Worm (Caenorhabditis elegans): ENCODE data around the gene oac-3.

Gene oac-3

DNA sequence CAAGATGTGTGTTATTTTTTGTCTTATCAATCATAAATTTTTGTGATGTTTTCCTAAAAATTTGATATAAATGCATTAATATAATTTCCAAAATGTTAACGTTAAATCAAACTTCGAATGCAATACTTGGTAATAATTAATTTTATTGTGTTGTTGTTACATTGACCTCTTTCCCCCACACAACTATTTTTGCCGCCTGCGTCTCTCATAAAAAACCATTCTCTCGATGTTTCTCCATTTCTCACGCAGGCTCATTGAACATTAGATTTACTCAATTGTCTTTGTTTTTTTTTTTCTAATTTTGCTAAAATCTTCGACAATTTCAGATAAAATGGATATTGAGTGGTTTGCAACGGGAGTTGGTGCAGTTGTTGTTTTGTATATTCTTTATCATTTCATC lies 6.9 kb downstream of the oac-3 start, which contains the start of gene stdh-1:
Gene stdh-1 (plus strand): TSS at position 327 of the 400 bp plus-strand sequence.
- TF ChIP-seq nhr-80 (tag; optimal IDR thresholded peaks at IDR 0.05) = peak; percentile 6
- no peak for TF ChIP-seq cebp-2 (GFP tag; IDR thresholded peaks at IDR 0.05)
- TF ChIP-seq hmg-1.2 (GFP tag; IDR thresholded peaks at IDR 0.05) = peak; percentile 62; the same call in 1 of the 2 replicates

DNA sequence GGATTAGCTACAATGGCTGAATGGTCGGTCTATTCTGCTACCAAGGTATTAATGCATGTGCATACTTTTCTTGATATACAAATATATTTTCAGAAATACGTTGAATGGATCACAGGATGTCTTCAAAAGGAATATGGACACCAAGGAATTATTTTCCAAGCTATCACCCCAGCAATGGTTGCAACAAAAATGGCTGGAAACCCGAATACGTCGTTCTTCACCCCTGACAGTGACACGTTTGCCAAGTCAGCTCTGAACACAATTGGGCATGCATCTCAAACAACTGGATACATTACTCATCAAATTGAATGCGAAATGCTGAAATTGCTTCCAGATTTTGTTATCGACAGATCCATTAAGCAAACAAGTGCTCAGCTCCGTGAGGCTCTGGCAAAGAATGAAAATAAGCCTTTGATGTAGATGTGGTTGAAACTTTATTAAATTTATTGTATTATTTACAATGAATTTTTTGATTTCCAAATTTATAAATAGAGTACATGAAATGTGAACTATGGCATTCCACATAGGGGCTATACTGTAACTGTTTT lies 8.3 kb downstream of the oac-3 start:
- TF ChIP-seq sdz-38 (tag; optimal IDR thresholded peaks at IDR 0.05) (no peak), K12H6.12 (tag; optimal IDR thresholded peaks at IDR 0.05) (peak; percentile 55), F10E7.11 (tag; optimal IDR thresholded peaks at IDR 0.05) (peak; percentile 65), egl-18 (GFP tag; IDR thresholded peaks at IDR 0.05) (no peak), B0019.2 (GFP tag; conservative IDR thresholded peaks at IDR 0.05) (no peak; the same call in 1 of the 2 replicates), madf-10 (tag; optimal IDR thresholded peaks at IDR 0.05) (peak; percentile 64), pha-4 (tag; optimal IDR thresholded peaks at IDR 0.05) (peak; percentile 55), dox-1 (GFP tag; IDR thresholded peaks at IDR 0.05) (peak; percentile 79), F23B12.7 (tag; optimal IDR thresholded peaks at IDR 0.05; ENCODE audit: insufficient read depth) (no peak), Y53F4B.3 (GFP tag; IDR thresholded peaks at IDR 0.05) (no peak; the same call in 1 of the 2 replicates), D2030.7 (GFP tag; IDR thresholded peaks at IDR 0.05) (no peak; the same call in 1 of the 2 replicates), hmg-1.2 (GFP tag; IDR thresholded peaks at IDR 0.05) (peak; percentile 56), B0336.3 (GFP tag; IDR thresholded peaks at IDR 0.05) (peak; percentile 96), mcd-1 (GFP tag; IDR thresholded peaks at IDR 0.05) (peak; percentile 70), athp-1 (tag; optimal IDR thresholded peaks at IDR 0.05) (peak; percentile 67), B0035.1 (tag; optimal IDR thresholded peaks at IDR 0.05) (peak; percentile 69), pbrm-1 (GFP tag; IDR thresholded peaks at IDR 0.05) (peak; percentile 61; the same call in 1 of the 2 replicates), ets-4 (GFP tag; optimal IDR thresholded peaks at IDR 0.05) (peak; percentile 81), nhr-120 (GFP tag; IDR thresholded peaks at IDR 0.05) (no peak), aptf-2 (GFP tag; conservative IDR thresholded peaks at IDR 0.05) (no peak), die-1 (tag; optimal IDR thresholded peaks at IDR 0.05) (peak; percentile 35), K11D2.4 (GFP tag; IDR thresholded peaks at IDR 0.05) (peak; percentile 84), chd-7 (tag; optimal IDR thresholded peaks at IDR 0.05) (peak; percentile 92), attf-3 (GFP tag; conservative IDR thresholded peaks at IDR 0.05) (0 out of 2 replicates have a peak, but pooled peaks have one; percentile 16), T07F8.4 (tag; optimal IDR thresholded peaks at IDR 0.05) (no peak), sptf-2 (GFP tag; optimal IDR thresholded peaks at IDR 0.05) (no peak), nfyb-1 (GFP tag; IDR thresholded peaks at IDR 0.05) (peak; percentile 95), ceh-79 (tag; optimal IDR thresholded peaks at IDR 0.05) (no peak), let-607 (tag; optimal IDR thresholded peaks at IDR 0.05) (peak; percentile 4 to 34), F33H1.4 (GFP tag; IDR thresholded peaks at IDR 0.05) (no peak; the same call in none of the 2 replicates), ztf-6 (GFP tag; IDR thresholded peaks at IDR 0.05) (no peak), let-526 (GFP tag; IDR thresholded peaks at IDR 0.05) (peak; percentile 84), zim-3 (tag; optimal IDR thresholded peaks at IDR 0.05) (peak; percentile 16), lag-1 (GFP tag; IDR thresholded peaks at IDR 0.05) (0 out of 2 replicates have a peak, but pooled peaks have one; percentile 69), ama-1 (optimal IDR thresholded peaks at IDR 0.05) (peak; percentile 91), ama-1 (GFP tag; optimal IDR thresholded peaks at IDR 0.05) (no peak), unc-62 (GFP tag; optimal IDR thresholded peaks at IDR 0.05) (no peak), tlf-1 (GFP tag; optimal IDR thresholded peaks at IDR 0.05) (peak; percentile 91), fkh-3 (tag; optimal IDR thresholded peaks at IDR 0.05) (no peak), ZK185.1 (tag; optimal IDR thresholded peaks at IDR 0.05; ENCODE audit: poor library complexity, severe bottlenecking) (peak; percentile 78), tbx-9 (tag; optimal IDR thresholded peaks at IDR 0.05; ENCODE audit: borderline replicate concordance) (no peak), dpff-1 (tag; optimal IDR thresholded peaks at IDR 0.05) (no peak), nhr-90 (tag; optimal IDR thresholded peaks at IDR 0.05) (peak; percentile 94), Y79H2A.3 (GFP tag; conservative IDR thresholded peaks at IDR 0.05) (peak; percentile 64; the same call in 1 of the 2 replicates)

Data from whole organism, young adult.